Worm (Caenorhabditis elegans) whole organism, early embryonic: ENCODE data around the gene mvk-1.

ENCODE experiments used
- F13C5.2 ChIP-seq: sonication (generic microtip); optimal IDR thresholded peaks from 2 replicates; lab custom pipeline; 2017; ENCODE audit warnings: mild to moderate bottlenecking, missing genetic modification characterization, inconsistent platforms, missing compliant biosample characterization
- aly-1 ChIP-seq: sonication (generic microtip); optimal IDR thresholded peaks from 2 replicates; lab custom pipeline; 2016; ENCODE audit warnings: missing genetic modification characterization, missing compliant biosample characterization
- ama-1 ChIP-seq: fragments of 150-350 bp; optimal IDR thresholded peaks from 2 replicates; lab custom pipeline; 2014
- ets-7 ChIP-seq: sonication (generic microtip); optimal IDR thresholded peaks from 2 replicates; lab custom pipeline; 2016; ENCODE audit warnings: missing genotype, missing genetic modification characterization, missing compliant biosample characterization
- flt-1 ChIP-seq: fragments of 200-800 bp; sonication (Bioruptor generic); IDR thresholded peaks from 2 replicates; pipeline ENCODE4 v1.3.6; 2022; ENCODE audit warnings: missing genetic modification characterization, missing compliant biosample characterization
- hmbx-1 ChIP-seq: sonication (generic microtip); optimal IDR thresholded peaks from 2 replicates; lab custom pipeline; 2016; ENCODE audit warnings: mild to moderate bottlenecking, missing genetic modification characterization, missing compliant biosample characterization
- scrt-1 ChIP-seq: fragments of 200-800 bp; sonication (Bioruptor generic); IDR thresholded peaks from 2 replicates; pipeline ENCODE4 v1.3.6; 2022; ENCODE audit warnings: missing genetic modification characterization, missing compliant biosample characterization
- sea-1 ChIP-seq: fragments of 200-800 bp; sonication (Bioruptor generic); conservative IDR thresholded peaks from 2 replicates; pipeline ENCODE4 v1.3.6; 2022; ENCODE audit warnings: missing genetic modification characterization, missing compliant biosample characterization
- tbx-11 ChIP-seq: fragments of 200-800 bp; sonication (Bioruptor generic); IDR thresholded peaks from 2 replicates; pipeline ENCODE4 v1.3.6; 2022; ENCODE audit warnings: missing genetic modification characterization, missing compliant biosample characterization
- tbx-37 ChIP-seq: fragments of 200-800 bp; sonication (Bioruptor generic); conservative IDR thresholded peaks from 2 replicates; pipeline ENCODE4 v1.3.6; 2022; ENCODE audit warnings: missing genetic modification reagents, missing genetic modification characterization, missing compliant biosample characterization

- TF ChIP-seq ama-1 (lab: Kevin White, UChicago) (no peak), flt-1 (GFP tag; lab: Robert Waterston, UW) (no peak), tbx-11 (no peak), sea-1 (no peak), ets-7 (tag; lab: Kevin White, UChicago) (no peak), aly-1 (no peak), tbx-37 (GFP tag; lab: Robert Waterston, UW) (no peak), scrt-1 (GFP tag; lab: Robert Waterston, UW) (no peak), hmbx-1 (tag; lab: Kevin White, UChicago) (no peak), F13C5.2 (tag; lab: Kevin White, UChicago) (no peak)
These were observed 27.3 kb upstream of the mvk-1 start for ce11 chrIII:6163381-6163780.
